Worm (Caenorhabditis elegans): ENCODE measurements around the gene par-1.

The par-1 gene

DNA sequence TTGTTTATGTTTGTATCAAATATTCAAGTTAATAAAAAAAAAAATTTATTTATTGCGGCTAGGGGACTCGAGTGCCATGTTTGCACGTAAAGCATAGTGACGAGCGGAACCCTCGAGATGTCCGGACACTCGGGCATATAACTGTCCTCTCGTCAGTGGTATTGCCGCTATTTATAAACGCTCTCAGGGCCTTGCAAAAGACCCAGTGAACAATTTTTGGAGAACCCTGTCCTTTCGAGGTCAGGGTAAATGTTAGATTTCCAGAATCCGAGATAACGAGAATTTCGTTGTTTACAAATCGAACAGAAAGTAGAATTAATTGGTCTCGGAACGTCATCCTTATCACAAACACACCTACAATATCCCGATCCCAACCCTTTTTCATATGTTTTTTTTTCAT lies 52.8 kb downstream of the par-1 start, which contains the start of gene D1086.3:
TSS of gene D1086.3 (plus strand) at position 390 of the 400 bp plus-strand sequence.
- TF ChIP-seq zfp-3 (GFP tag; conservative IDR thresholded peaks at IDR 0.05) (no peak), snpc-4 (tag; optimal IDR thresholded peaks at IDR 0.05) (peak; percentile 88), duxl-1 (tag; optimal IDR thresholded peaks at IDR 0.05; ENCODE audit: poor library complexity) (peak; percentile 14), madf-5 (GFP tag; IDR thresholded peaks at IDR 0.05) (no peak), T20F7.1 (GFP tag; optimal IDR thresholded peaks at IDR 0.05) (no peak), snpc-1.2 (GFP tag; IDR thresholded peaks at IDR 0.05) (peak; percentile 73; the same call in 1 of the 2 replicates), arid-1 (GFP tag; conservative IDR thresholded peaks at IDR 0.05) (peak; percentile 57; the same call in 1 of the 2 replicates), mdl-1 (tag; optimal IDR thresholded peaks at IDR 0.05) (no peak), lsy-2 (tag; optimal IDR thresholded peaks at IDR 0.05) (peak in 1 of 2 experiments; percentile 37), nhr-10 (tag; optimal IDR thresholded peaks at IDR 0.05) (no peak), sdz-12 (GFP tag; optimal IDR thresholded peaks at IDR 0.05) (no peak), dmd-8 (GFP tag; IDR thresholded peaks at IDR 0.05) (no peak), mes-2 (tag; optimal IDR thresholded peaks at IDR 0.05; ENCODE audit: poor library complexity, severe bottlenecking) (peak; percentile 74), daf-12 (tag; optimal IDR thresholded peaks at IDR 0.05) (no peak), F10B5.3 (tag; optimal IDR thresholded peaks at IDR 0.05) (peak; percentile 62), lin-15B (tag; optimal IDR thresholded peaks at IDR 0.05) (no peak), ces-1 (GFP tag; optimal IDR thresholded peaks at IDR 0.05) (no peak), dmd-6 (GFP tag; IDR thresholded peaks at IDR 0.05) (no peak), lim-7 (GFP tag; IDR thresholded peaks at IDR 0.05) (no peak), lin-1 (GFP tag; IDR thresholded peaks at IDR 0.05) (0 out of 2 replicates have a peak, but pooled peaks have one; percentile 42), ceh-28 (tag; optimal IDR thresholded peaks at IDR 0.05) (no peak), daf-16 (GFP tag; optimal IDR thresholded peaks at IDR 0.05) (peak; percentile 36 to 76), daf-16 (tag; optimal IDR thresholded peaks at IDR 0.05) (peak; percentile 55), nhr-11 (tag; optimal IDR thresholded peaks at IDR 0.05) (no peak), lir-3 (tag; optimal IDR thresholded peaks at IDR 0.05) (no peak), hlh-11 (tag; optimal IDR thresholded peaks at IDR 0.05) (peak; percentile 30), hlh-30 (tag; optimal IDR thresholded peaks at IDR 0.05; ENCODE audit: insufficient read depth) (peak; percentile 38), nhr-25 (tag; optimal IDR thresholded peaks at IDR 0.05; ENCODE audit: borderline replicate concordance, insufficient read depth) (no peak), Y48G9A.11 (GFP tag; IDR thresholded peaks at IDR 0.05) (peak; percentile 56; the same call in 1 of the 2 replicates), D1046.2 (GFP tag; IDR thresholded peaks at IDR 0.05) (no peak), F49E8.2 (tag; optimal IDR thresholded peaks at IDR 0.05; ENCODE audit: borderline replicate concordance) (peak; percentile 85), nhr-77 (tag; optimal IDR thresholded peaks at IDR 0.05) (no peak), nhr-41 (GFP tag; IDR thresholded peaks at IDR 0.05) (no peak), fos-1 (tag; optimal IDR thresholded peaks at IDR 0.05) (no peak), nhr-102 (tag; optimal IDR thresholded peaks at IDR 0.05) (peak; percentile 11), lin-29 (GFP tag; IDR thresholded peaks at IDR 0.05) (no peak), F26F4.8 (GFP tag; conservative IDR thresholded peaks at IDR 0.05) (no peak), ama-1 (optimal IDR thresholded peaks at IDR 0.05) (peak; percentile 97), pha-4 (GFP tag; IDR thresholded peaks at IDR 0.05) (0 out of 2 replicates have a peak, but pooled peaks have one; percentile 39), pha-4 (tag; optimal IDR thresholded peaks at IDR 0.05) (no peak), rbr-2 (tag; optimal IDR thresholded peaks at IDR 0.05) (peak; percentile 19), nhr-48 (tag; optimal IDR thresholded peaks at IDR 0.05) (no peak), lin-39 (tag; optimal IDR thresholded peaks at IDR 0.05) (no peak), ztf-7 (tag; optimal IDR thresholded peaks at IDR 0.05) (no peak), tra-1 (GFP tag; IDR thresholded peaks at IDR 0.05) (no peak), zip-11 (GFP tag; IDR thresholded peaks at IDR 0.05) (no peak), ztf-11 (tag; optimal IDR thresholded peaks at IDR 0.05) (no peak), lin-38 (GFP tag; IDR thresholded peaks at IDR 0.05) (peak; percentile 73; the same call in 1 of the 2 replicates), unc-130 (GFP tag; optimal IDR thresholded peaks at IDR 0.05) (no peak), T26A8.4 (GFP tag; IDR thresholded peaks at IDR 0.05) (peak; percentile 62), lin-13 (GFP tag; optimal IDR thresholded peaks at IDR 0.05) (peak; percentile 23), spr-1 (tag; optimal IDR thresholded peaks at IDR 0.05) (no peak)

All from whole organism, L4 larva.